Worm (Caenorhabditis elegans) whole organism, L4 larva: ENCODE results near the gene nlp-56.

ENCODE experiments used
- F10B5.3 ChIP-seq: sonication (generic microtip); optimal IDR thresholded peaks from 2 replicates; lab custom pipeline; 2016; ENCODE audit warnings: mild to moderate bottlenecking, missing genetic modification characterization, missing compliant biosample characterization
- F37D6.2 ChIP-seq: sonication (generic microtip); optimal IDR thresholded peaks from 2 replicates; lab custom pipeline; 2016; ENCODE audit warnings: mild to moderate bottlenecking, missing genetic modification characterization, missing compliant biosample characterization
- F44E2.7 ChIP-seq: fragments of 200-800 bp; sonication (Bioruptor generic); IDR thresholded peaks from 2 replicates; pipeline ENCODE4 v2.1.2; 2022; ENCODE audit warnings: missing genetic modification characterization, missing compliant biosample characterization
- F49E8.2 ChIP-seq: sonication (generic microtip); optimal IDR thresholded peaks from 2 replicates; lab custom pipeline; 2016; ENCODE audit warnings: missing compliant biosample characterization, mild to moderate bottlenecking, missing genetic modification characterization, borderline replicate concordance
- T20F7.1 ChIP-seq: fragments of 200-800 bp; sonication (Bioruptor generic); optimal IDR thresholded peaks from 2 replicates; lab custom pipeline; 2018; ENCODE audit warnings: mild to moderate bottlenecking, missing genetic modification characterization, missing compliant biosample characterization
- Y105C5A.15 ChIP-seq: fragments of 200-800 bp; sonication (Bioruptor generic); IDR thresholded peaks from 2 replicates; pipeline ENCODE4 v1.3.6; 2022; ENCODE audit warnings: missing genetic modification characterization, missing compliant biosample characterization
- Y75B8A.6 ChIP-seq: fragments of 200-800 bp; sonication (Bioruptor generic); IDR thresholded peaks from 2 replicates; pipeline ENCODE4 v1.3.6; 2022; ENCODE audit warnings: missing genetic modification reagents, missing genetic modification characterization, missing compliant biosample characterization
- ZK337.2 ChIP-seq: fragments of 200-800 bp; sonication (Bioruptor generic); IDR thresholded peaks from 2 replicates; pipeline ENCODE4 v1.3.6; 2022; ENCODE audit warnings: missing genetic modification reagents, missing genetic modification characterization, missing compliant biosample characterization
- ZK546.5 ChIP-seq, 2 experiments: sonication (generic microtip); optimal IDR thresholded peaks; 2 replicates each; lab custom pipeline; 2017; ENCODE audit warnings: missing biosample characterization in 2 of 2, missing genetic modification characterization in 2 of 2
- arid-1 ChIP-seq: fragments of 200-800 bp; sonication (Bioruptor generic); conservative IDR thresholded peaks from 2 replicates; pipeline ENCODE4 v1.3.6; 2022; ENCODE audit warnings: missing genetic modification reagents, missing genetic modification characterization, missing compliant biosample characterization
- attf-4 ChIP-seq: sonication (generic microtip); optimal IDR thresholded peaks from 3 replicates; lab custom pipeline; 2017; ENCODE audit warnings: missing biosample characterization, missing genetic modification characterization
- ceh-44 ChIP-seq: fragments of 200-800 bp; sonication (Bioruptor generic); IDR thresholded peaks from 2 replicates; pipeline ENCODE4 v1.3.6; 2022; ENCODE audit warnings: missing genetic modification reagents, missing genetic modification characterization, missing compliant biosample characterization
- ceh-82 ChIP-seq: sonication (generic microtip); optimal IDR thresholded peaks from 2 replicates; lab custom pipeline; 2017; ENCODE audit warnings: missing biosample characterization, missing genetic modification characterization
- daf-16 ChIP-seq, 3 experiments: sonication (generic microtip); optimal IDR thresholded peaks; 2 replicates each; lab custom pipeline; 2016 to 2017; ENCODE audit warnings: missing genetic modification characterization in 3 of 3, missing genetic modification reagents in 3 of 3, mild to moderate bottlenecking in 2 of 3, missing compliant biosample characterization in 2 of 3, missing biosample characterization in 1 of 3, moderate library complexity in 1 of 3
- dpl-1 ChIP-seq: fragments of 150-350 bp; optimal IDR thresholded peaks from 2 replicates; lab custom pipeline; 2014; ENCODE audit warnings: missing biosample characterization, missing genetic modification reagents, missing genetic modification characterization
- duxl-1 ChIP-seq: sonication (generic microtip); optimal IDR thresholded peaks from 2 replicates; lab custom pipeline; 2016; ENCODE audit warnings: mild to moderate bottlenecking, missing genetic modification characterization, moderate library complexity, missing compliant biosample characterization; ENCODE audit not compliant: poor library complexity
- egl-27 ChIP-seq: sonication (generic microtip); optimal IDR thresholded peaks from 3 replicates; lab custom pipeline; 2017; ENCODE audit warnings: missing biosample characterization, missing genetic modification reagents, missing genetic modification characterization
- fos-1 ChIP-seq: fragments of 150-350 bp; optimal IDR thresholded peaks from 2 replicates; lab custom pipeline; 2014; ENCODE audit warnings: missing biosample characterization, missing genetic modification characterization
- gei-8 ChIP-seq: fragments of 200-800 bp; sonication (Bioruptor generic); optimal IDR thresholded peaks from 2 replicates; lab custom pipeline; 2018; ENCODE audit warnings: mild to moderate bottlenecking, missing genetic modification characterization, missing compliant biosample characterization
- hif-1 ChIP-seq, 2 experiments: sonication (generic microtip); optimal IDR thresholded peaks; 2 replicates each; lab custom pipeline; 2016 to 2017; ENCODE audit warnings: missing compliant biosample characterization in 2 of 2, missing genetic modification characterization in 2 of 2, missing genetic modification reagents in 2 of 2, missing genotype in 2 of 2, mild to moderate bottlenecking in 1 of 2
- hlh-30 ChIP-seq: sonication (generic microtip); optimal IDR thresholded peaks from 2 replicates; lab custom pipeline; 2017; ENCODE audit warnings: antibody characterized with exemption, mild to moderate bottlenecking, missing genetic modification characterization, missing compliant biosample characterization; ENCODE audit not compliant: insufficient read depth
- hmg-1.1 ChIP-seq: fragments of 200-800 bp; sonication (Bioruptor generic); IDR thresholded peaks from 2 replicates; pipeline ENCODE4 v1.3.6; 2022; ENCODE audit warnings: missing genetic modification reagents, missing genetic modification characterization, missing compliant biosample characterization
- lim-7 ChIP-seq: fragments of 200-800 bp; sonication (Bioruptor generic); IDR thresholded peaks from 2 replicates; pipeline ENCODE4 v1.3.6; 2022; ENCODE audit warnings: missing genetic modification characterization, missing compliant biosample characterization
- lin-15B ChIP-seq: fragments of 150-350 bp; sonication (generic microtip); optimal IDR thresholded peaks from 3 replicates; lab custom pipeline; 2014; ENCODE audit warnings: missing biosample characterization, missing genetic modification characterization
- lin-38 ChIP-seq: fragments of 200-800 bp; sonication (Bioruptor generic); IDR thresholded peaks from 2 replicates; pipeline ENCODE4 v1.3.6; 2022; ENCODE audit warnings: missing genetic modification reagents, missing genetic modification characterization, missing compliant biosample characterization
- lin-39 ChIP-seq: fragments of 150-350 bp; optimal IDR thresholded peaks from 2 replicates; lab custom pipeline; 2014; ENCODE audit warnings: missing biosample characterization, missing genetic modification reagents, missing genetic modification characterization
- lir-3 ChIP-seq: sonication (generic microtip); optimal IDR thresholded peaks from 2 replicates; lab custom pipeline; 2016; ENCODE audit warnings: mild to moderate bottlenecking, missing genetic modification characterization, missing compliant biosample characterization
- mdl-1 ChIP-seq, 2 experiments: fragments of 150-350 bp in 1 of 2; sonication (generic microtip) in 1 of 2; optimal IDR thresholded peaks; 2 replicates each; lab custom pipeline; 2014 to 2017; ENCODE audit warnings: missing biosample characterization in 2 of 2, missing genetic modification characterization in 2 of 2
- mdt-29 ChIP-seq: fragments of 200-800 bp; sonication (Bioruptor generic); IDR thresholded peaks from 2 replicates; pipeline ENCODE4 v1.3.6; 2022; ENCODE audit warnings: missing genetic modification reagents, missing genetic modification characterization, missing compliant biosample characterization
- mxl-3 ChIP-seq: fragments of 200-800 bp; sonication (Bioruptor generic); optimal IDR thresholded peaks from 2 replicates; lab custom pipeline; 2018; ENCODE audit warnings: mild to moderate bottlenecking, missing genetic modification characterization, missing compliant biosample characterization
- nhr-10 ChIP-seq: fragments of 150-350 bp; optimal IDR thresholded peaks from 2 replicates; lab custom pipeline; 2014; ENCODE audit warnings: missing biosample characterization, missing genetic modification characterization
- nhr-102 ChIP-seq: sonication (generic microtip); optimal IDR thresholded peaks from 2 replicates; lab custom pipeline; 2016; ENCODE audit warnings: mild to moderate bottlenecking, missing genetic modification characterization, moderate library complexity, missing compliant biosample characterization
- nhr-11 ChIP-seq: fragments of 150-350 bp; optimal IDR thresholded peaks from 2 replicates; lab custom pipeline; 2014; ENCODE audit warnings: missing biosample characterization, missing genetic modification characterization
- nhr-111 ChIP-seq: fragments of 200-800 bp; sonication (Bioruptor generic); optimal IDR thresholded peaks from 2 replicates; lab custom pipeline; 2018; ENCODE audit warnings: mild to moderate bottlenecking, missing genetic modification characterization, missing compliant biosample characterization
- nhr-28 ChIP-seq: fragments of 150-350 bp; optimal IDR thresholded peaks from 2 replicates; lab custom pipeline; 2014; ENCODE audit warnings: missing biosample characterization, missing genetic modification characterization
- nhr-42 ChIP-seq: fragments of 200-800 bp; sonication (Bioruptor generic); IDR thresholded peaks from 2 replicates; pipeline ENCODE4 v1.3.6; 2022; ENCODE audit warnings: missing genetic modification characterization, missing compliant biosample characterization
- nhr-6 ChIP-seq: fragments of 150-350 bp; optimal IDR thresholded peaks from 2 replicates; lab custom pipeline; 2014; ENCODE audit warnings: missing biosample characterization, missing genetic modification characterization
- nhr-76 ChIP-seq: fragments of 150-350 bp; optimal IDR thresholded peaks from 2 replicates; lab custom pipeline; 2014; ENCODE audit warnings: missing biosample characterization, missing genetic modification characterization
- nhr-77 ChIP-seq: fragments of 150-350 bp; optimal IDR thresholded peaks from 2 replicates; lab custom pipeline; 2014; ENCODE audit warnings: missing biosample characterization, missing genetic modification characterization
- php-3 ChIP-seq: fragments of 200-800 bp; sonication (Bioruptor generic); IDR thresholded peaks from 2 replicates; pipeline ENCODE4 v1.3.6; 2022; ENCODE audit warnings: missing genetic modification reagents, missing genetic modification characterization, missing compliant biosample characterization
- pqm-1 ChIP-seq: sonication (generic microtip); optimal IDR thresholded peaks from 2 replicates; lab custom pipeline; 2017; ENCODE audit warnings: missing biosample characterization, missing genetic modification characterization
- rbr-2 ChIP-seq: sonication (generic microtip); optimal IDR thresholded peaks from 2 replicates; lab custom pipeline; 2016; ENCODE audit warnings: missing genotype, missing genetic modification characterization, missing compliant biosample characterization
- sdz-12 ChIP-seq: fragments of 200-800 bp; sonication (Bioruptor generic); optimal IDR thresholded peaks from 2 replicates; lab custom pipeline; 2018; ENCODE audit warnings: mild to moderate bottlenecking, missing genetic modification characterization, missing compliant biosample characterization
- snpc-4 ChIP-seq: fragments of 150-350 bp; optimal IDR thresholded peaks from 2 replicates; lab custom pipeline; 2014; ENCODE audit warnings: missing biosample characterization, missing genetic modification characterization
- spr-1 ChIP-seq: sonication (generic microtip); optimal IDR thresholded peaks from 2 replicates; lab custom pipeline; 2016; ENCODE audit warnings: mild to moderate bottlenecking, missing genetic modification characterization, missing compliant biosample characterization
- spr-3 ChIP-seq: fragments of 200-800 bp; sonication (Bioruptor generic); optimal IDR thresholded peaks from 2 replicates; lab custom pipeline; 2018; ENCODE audit warnings: mild to moderate bottlenecking, missing genetic modification characterization, missing compliant biosample characterization
- tag-97 ChIP-seq: fragments of 200-800 bp; sonication (Bioruptor generic); IDR thresholded peaks from 2 replicates; pipeline ENCODE4 v1.3.6; 2022; ENCODE audit warnings: missing genetic modification characterization, missing compliant biosample characterization
- vab-7 ChIP-seq: fragments of 200-800 bp; sonication (Bioruptor generic); IDR thresholded peaks from 2 replicates; pipeline ENCODE4 v1.3.6; 2022; ENCODE audit warnings: missing genetic modification reagents, missing genetic modification characterization, missing compliant biosample characterization
- zag-1 ChIP-seq: fragments of 150-350 bp; optimal IDR thresholded peaks from 2 replicates; lab custom pipeline; 2014; ENCODE audit warnings: missing biosample characterization, missing genetic modification characterization
- zfp-2 ChIP-seq: sonication (generic microtip); optimal IDR thresholded peaks from 2 replicates; lab custom pipeline; 2016; ENCODE audit warnings: mild to moderate bottlenecking, missing genetic modification characterization, missing compliant biosample characterization
- ztf-7 ChIP-seq: fragments of 150-350 bp; optimal IDR thresholded peaks from 2 replicates; lab custom pipeline; 2014; ENCODE audit warnings: missing biosample characterization, missing genetic modification characterization

nlp-56 gene

ce11 chrIV:14767693-14768251 lies 16.8 kb downstream of the nlp-56 start, which contains the start of the genes mrps-7 and Y57G11C.3 (continued):
- no peak for TF ChIP-seq zag-1 (tag; lab: Kevin White, UChicago)
- peak; percentile 95 for TF ChIP-seq hmg-1.1 (GFP tag; lab: Robert Waterston, UW)
- no peak for TF ChIP-seq F49E8.2 (tag; lab: Kevin White, UChicago)
- TF ChIP-seq snpc-4 (tag; lab: Kevin White, UChicago), result peak; percentile 38
- no peak for TF ChIP-seq nhr-10 (tag; lab: Kevin White, UChicago)
- no peak for TF ChIP-seq ceh-44
- TF ChIP-seq nhr-11 (tag; lab: Kevin White, UChicago), result peak; percentile 84
- TF ChIP-seq arid-1 (GFP tag; lab: Robert Waterston, UW), result peak; percentile 61; the same call in 1 of the 2 replicates
- TF ChIP-seq lin-39 (tag; lab: Kevin White, UChicago), result no peak
- peak; percentile 67 for TF ChIP-seq spr-1 (tag; lab: Kevin White, UChicago)
- no peak for TF ChIP-seq attf-4 (tag; lab: Kevin White, UChicago)
- TF ChIP-seq F44E2.7 (GFP tag; lab: Robert Waterston, UW), result no peak
- TF ChIP-seq sdz-12 (GFP tag; lab: Kevin White, UChicago), result no peak
- peak; percentile 77 for TF ChIP-seq lin-15B (tag; lab: Kevin White, UChicago)
- TF ChIP-seq duxl-1 (tag; lab: Kevin White, UChicago), result peak; percentile 85
- TF ChIP-seq nhr-28, result peak; percentile 87
- TF ChIP-seq tag-97 (GFP tag; lab: Robert Waterston, UW), result no peak
- TF ChIP-seq nhr-42 (GFP tag; lab: Robert Waterston, UW), result 0 out of 2 replicates have a peak, but pooled peaks have one; percentile 44
- peak; percentile 90 for TF ChIP-seq hlh-30
- no peak for TF ChIP-seq gei-8 (GFP tag; lab: Kevin White, UChicago)
- TF ChIP-seq ztf-7, result peak; percentile 54
- TF ChIP-seq ceh-82 (tag; lab: Kevin White, UChicago), result no peak
- TF ChIP-seq nhr-76 (tag; lab: Kevin White, UChicago), result no peak
- no peak for TF ChIP-seq lir-3 (tag; lab: Kevin White, UChicago)
- TF ChIP-seq Y75B8A.6, result no peak
- TF ChIP-seq nhr-111 (GFP tag; lab: Kevin White, UChicago), result no peak
- peak; percentile 45 for TF ChIP-seq zfp-2 (tag; lab: Kevin White, UChicago)
- no peak for TF ChIP-seq fos-1
- TF ChIP-seq spr-3 (GFP tag; lab: Kevin White, UChicago), result peak; percentile 55
- peak; percentile 33 to 75 for TF ChIP-seq mdl-1 (tag; optimal IDR thresholded peaks at IDR 0.05; lab: Kevin White, UChicago)
- TF ChIP-seq Y105C5A.15 (GFP tag; lab: Robert Waterston, UW), result no peak
- TF ChIP-seq hif-1 (tag; optimal IDR thresholded peaks at IDR 0.05; lab: Kevin White, UChicago), result peak in 1 of 2 experiments; percentile 73
- TF ChIP-seq vab-7 (GFP tag; lab: Robert Waterston, UW), result no peak
- peak; percentile 24 for TF ChIP-seq mxl-3 (GFP tag; lab: Kevin White, UChicago)
- peak; percentile 26 for TF ChIP-seq F10B5.3
- TF ChIP-seq ZK546.5 (tag; optimal IDR thresholded peaks at IDR 0.05; lab: Kevin White, UChicago), result no peak
- TF ChIP-seq daf-16 (GFP tag; optimal IDR thresholded peaks at IDR 0.05; lab: Kevin White, UChicago), result peak; percentile 1 to 39
- peak; percentile 49 for TF ChIP-seq daf-16 (tag; optimal IDR thresholded peaks at IDR 0.05; lab: Kevin White, UChicago)
- TF ChIP-seq nhr-6 (tag; lab: Kevin White, UChicago), result peak; percentile 94
- peak; percentile 38 for TF ChIP-seq pqm-1 (tag; lab: Kevin White, UChicago)
- peak; percentile 58; the same call in 1 of the 2 replicates for TF ChIP-seq php-3 (GFP tag; lab: Robert Waterston, UW)
- TF ChIP-seq lim-7, result no peak
- peak; percentile 100 for TF ChIP-seq lin-38 (GFP tag; lab: Robert Waterston, UW)
- TF ChIP-seq rbr-2 (tag; lab: Kevin White, UChicago), result peak; percentile 85
- peak; percentile 82 for TF ChIP-seq dpl-1 (GFP tag; lab: Kevin White, UChicago)
- TF ChIP-seq nhr-77 (tag; lab: Kevin White, UChicago), result peak; percentile 86
- TF ChIP-seq T20F7.1 (GFP tag; lab: Kevin White, UChicago), result peak; percentile 100
- peak; percentile 55 for TF ChIP-seq F37D6.2 (tag; lab: Kevin White, UChicago)
- TF ChIP-seq egl-27 (tag; lab: Kevin White, UChicago), result no peak
- TF ChIP-seq nhr-102 (tag; lab: Kevin White, UChicago), result peak; percentile 75
- TF ChIP-seq ZK337.2 (GFP tag; lab: Robert Waterston, UW), result no peak
- TF ChIP-seq mdt-29, result no peak
